Worm (Caenorhabditis elegans): ENCODE results near the gene snx-17.

DNA sequence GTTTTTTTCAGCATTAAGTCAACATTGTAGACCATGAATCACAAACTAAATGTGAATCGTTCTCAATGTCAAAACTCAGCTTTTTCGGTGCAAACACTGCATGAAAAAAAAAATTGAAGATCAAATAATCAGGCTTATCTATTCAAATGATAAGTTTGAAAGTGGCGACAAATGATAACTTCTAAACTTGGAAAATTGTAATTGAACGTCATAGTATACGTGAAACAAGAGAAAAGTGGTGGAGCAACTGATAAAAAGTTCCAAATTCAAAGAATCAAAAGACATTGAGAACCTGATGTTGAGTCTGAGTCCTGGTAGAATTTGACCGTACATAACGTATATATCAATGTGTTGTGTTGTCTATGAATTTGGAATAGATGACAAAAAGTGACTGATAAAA is 41.1 kb upstream of the snx-17 start:
- TF ChIP-seq ztf-23 (GFP tag; IDR thresholded peaks at IDR 0.05) (no peak), ref-1 (GFP tag; conservative IDR thresholded peaks at IDR 0.05) (no peak), med-1 (GFP tag; optimal IDR thresholded peaks at IDR 0.05; ENCODE audit: insufficient read depth) (no peak), flt-1 (GFP tag; IDR thresholded peaks at IDR 0.05) (no peak), cog-1 (tag; optimal IDR thresholded peaks at IDR 0.05) (no peak), tab-1 (GFP tag; IDR thresholded peaks at IDR 0.05) (no peak), ztf-29 (GFP tag; IDR thresholded peaks at IDR 0.05) (no peak)
